Fruit fly (Drosophila melanogaster): Measurements from ENCODE around the gene CG33125.

DNA sequence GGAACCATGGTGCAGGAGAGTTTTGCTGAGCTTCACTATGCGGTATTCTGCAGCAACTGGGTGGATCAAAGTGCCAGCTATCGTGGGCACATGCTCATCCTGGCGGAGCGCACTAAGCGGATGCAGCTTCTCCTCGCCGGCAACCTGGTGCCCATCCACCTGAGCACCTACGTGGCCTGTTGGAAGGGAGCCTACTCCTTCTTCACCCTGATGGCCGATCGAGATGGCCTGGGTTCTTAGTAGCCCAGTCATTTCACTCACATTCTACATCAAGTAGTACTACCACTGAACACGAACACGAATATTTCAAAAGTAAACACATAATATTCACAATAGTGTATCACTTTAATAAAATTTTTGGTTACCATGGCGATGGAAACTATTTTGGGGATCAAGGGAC is 2.9 kb upstream of the CG33125 start, which contains the start of gene Prosbeta4R2:
- TF ChIP-seq CTCF (optimal IDR thresholded peaks at IDR 0.05) (no peak), CG8478 (optimal IDR thresholded peaks at IDR 0.05) (no peak)
